Worm (Caenorhabditis elegans) whole organism, L4 larva: ENCODE results near the gene cec-5.

ENCODE experiments used
- D1046.2 ChIP-seq: fragments of 200-800 bp; sonication (Bioruptor generic); IDR thresholded peaks from 2 replicates; pipeline ENCODE4 v1.3.6; 2022; ENCODE audit warnings: missing genetic modification characterization, missing compliant biosample characterization
- F10B5.3 ChIP-seq: sonication (generic microtip); optimal IDR thresholded peaks from 2 replicates; lab custom pipeline; 2016; ENCODE audit warnings: mild to moderate bottlenecking, missing genetic modification characterization, missing compliant biosample characterization
- F37D6.2 ChIP-seq: sonication (generic microtip); optimal IDR thresholded peaks from 2 replicates; lab custom pipeline; 2016; ENCODE audit warnings: mild to moderate bottlenecking, missing genetic modification characterization, missing compliant biosample characterization
- T20F7.1 ChIP-seq: fragments of 200-800 bp; sonication (Bioruptor generic); optimal IDR thresholded peaks from 2 replicates; lab custom pipeline; 2018; ENCODE audit warnings: mild to moderate bottlenecking, missing genetic modification characterization, missing compliant biosample characterization
- T26A8.4 ChIP-seq: fragments of 200-800 bp; sonication (Bioruptor generic); IDR thresholded peaks from 2 replicates; pipeline ENCODE4 v1.3.6; 2022; ENCODE audit warnings: missing genetic modification characterization, missing compliant biosample characterization
- Y5F2A.4 ChIP-seq: fragments of 200-800 bp; sonication (Bioruptor generic); optimal IDR thresholded peaks from 2 replicates; lab custom pipeline; 2018; ENCODE audit warnings: mild to moderate bottlenecking, missing genetic modification characterization, missing compliant biosample characterization
- aly-2 ChIP-seq: sonication (generic microtip); optimal IDR thresholded peaks from 2 replicates; lab custom pipeline; 2018; ENCODE audit warnings: missing biosample characterization, missing genetic modification characterization
- ama-1 ChIP-seq: fragments of 150-350 bp; optimal IDR thresholded peaks from 2 replicates; lab custom pipeline; 2014; ENCODE audit warnings: inconsistent platforms, mixed read lengths
- attf-4 ChIP-seq: sonication (generic microtip); optimal IDR thresholded peaks from 3 replicates; lab custom pipeline; 2017; ENCODE audit warnings: missing biosample characterization, missing genetic modification characterization
- ceh-44 ChIP-seq: fragments of 200-800 bp; sonication (Bioruptor generic); IDR thresholded peaks from 2 replicates; pipeline ENCODE4 v1.3.6; 2022; ENCODE audit warnings: missing genetic modification reagents, missing genetic modification characterization, missing compliant biosample characterization
- ces-1 ChIP-seq: fragments of 150-350 bp; sonication (generic microtip); optimal IDR thresholded peaks from 4 replicates; lab custom pipeline; 2014; ENCODE audit warnings: missing biosample characterization, missing genetic modification reagents, missing genetic modification characterization
- cey-2 ChIP-seq: sonication (generic microtip); optimal IDR thresholded peaks from 3 replicates; lab custom pipeline; 2017; ENCODE audit warnings: missing genetic modification characterization, mild to moderate bottlenecking, missing compliant biosample characterization, antibody characterized with exemption, borderline replicate concordance; ENCODE audit not compliant: insufficient read depth
- ctbp-1 ChIP-seq: fragments of 200-800 bp; sonication (Bioruptor generic); IDR thresholded peaks from 2 replicates; pipeline ENCODE4 v1.3.6; 2022; ENCODE audit warnings: missing genetic modification reagents, missing genetic modification characterization, missing compliant biosample characterization
- daf-12 ChIP-seq: fragments of 150-350 bp; optimal IDR thresholded peaks from 2 replicates; lab custom pipeline; 2014; ENCODE audit warnings: missing biosample characterization, missing genetic modification reagents, missing genetic modification characterization
- daf-19 ChIP-seq: fragments of 200-800 bp; sonication (Bioruptor generic); conservative IDR thresholded peaks from 2 replicates; pipeline ENCODE4 v1.3.6; 2022; ENCODE audit warnings: missing genetic modification characterization, missing compliant biosample characterization
- duxl-1 ChIP-seq: sonication (generic microtip); optimal IDR thresholded peaks from 2 replicates; lab custom pipeline; 2016; ENCODE audit warnings: mild to moderate bottlenecking, missing genetic modification characterization, moderate library complexity, missing compliant biosample characterization; ENCODE audit not compliant: poor library complexity
- dve-1 ChIP-seq: sonication (generic microtip); optimal IDR thresholded peaks from 2 replicates; lab custom pipeline; 2017; ENCODE audit warnings: antibody characterized with exemption, mild to moderate bottlenecking, missing genetic modification characterization, missing compliant biosample characterization; ENCODE audit not compliant: insufficient read depth
- egl-27 ChIP-seq: sonication (generic microtip); optimal IDR thresholded peaks from 3 replicates; lab custom pipeline; 2017; ENCODE audit warnings: missing biosample characterization, missing genetic modification reagents, missing genetic modification characterization
- fos-1 ChIP-seq: fragments of 150-350 bp; optimal IDR thresholded peaks from 2 replicates; lab custom pipeline; 2014; ENCODE audit warnings: missing biosample characterization, missing genetic modification characterization
- hif-1 ChIP-seq, 2 experiments: sonication (generic microtip); optimal IDR thresholded peaks; 2 replicates each; lab custom pipeline; 2016 to 2017; ENCODE audit warnings: missing compliant biosample characterization in 2 of 2, missing genetic modification characterization in 2 of 2, missing genetic modification reagents in 2 of 2, missing genotype in 2 of 2, mild to moderate bottlenecking in 1 of 2
- hlh-30 ChIP-seq: sonication (generic microtip); optimal IDR thresholded peaks from 2 replicates; lab custom pipeline; 2017; ENCODE audit warnings: antibody characterized with exemption, mild to moderate bottlenecking, missing genetic modification characterization, missing compliant biosample characterization; ENCODE audit not compliant: insufficient read depth
- hmg-1.1 ChIP-seq: fragments of 200-800 bp; sonication (Bioruptor generic); IDR thresholded peaks from 2 replicates; pipeline ENCODE4 v1.3.6; 2022; ENCODE audit warnings: missing genetic modification reagents, missing genetic modification characterization, missing compliant biosample characterization
- jun-1 ChIP-seq: fragments of 150-350 bp; optimal IDR thresholded peaks from 2 replicates; lab custom pipeline; 2014; ENCODE audit warnings: missing biosample characterization, missing genetic modification reagents, missing genetic modification characterization
- lin-15B ChIP-seq: fragments of 150-350 bp; sonication (generic microtip); optimal IDR thresholded peaks from 3 replicates; lab custom pipeline; 2014; ENCODE audit warnings: missing biosample characterization, missing genetic modification characterization
- lin-38 ChIP-seq: fragments of 200-800 bp; sonication (Bioruptor generic); IDR thresholded peaks from 2 replicates; pipeline ENCODE4 v1.3.6; 2022; ENCODE audit warnings: missing genetic modification reagents, missing genetic modification characterization, missing compliant biosample characterization
- lin-39 ChIP-seq: fragments of 150-350 bp; optimal IDR thresholded peaks from 2 replicates; lab custom pipeline; 2014; ENCODE audit warnings: missing biosample characterization, missing genetic modification reagents, missing genetic modification characterization
- madf-5 ChIP-seq, 2 experiments: fragments of 200-800 bp; sonication (Bioruptor generic); IDR thresholded peaks; 2 replicates each; pipeline ENCODE4 v1.3.6; 2022; ENCODE audit warnings: missing compliant biosample characterization in 2 of 2, missing genetic modification characterization in 2 of 2
- mxl-3 ChIP-seq: fragments of 200-800 bp; sonication (Bioruptor generic); optimal IDR thresholded peaks from 2 replicates; lab custom pipeline; 2018; ENCODE audit warnings: mild to moderate bottlenecking, missing genetic modification characterization, missing compliant biosample characterization
- nhr-102 ChIP-seq: sonication (generic microtip); optimal IDR thresholded peaks from 2 replicates; lab custom pipeline; 2016; ENCODE audit warnings: mild to moderate bottlenecking, missing genetic modification characterization, moderate library complexity, missing compliant biosample characterization
- nhr-111 ChIP-seq: fragments of 200-800 bp; sonication (Bioruptor generic); optimal IDR thresholded peaks from 2 replicates; lab custom pipeline; 2018; ENCODE audit warnings: mild to moderate bottlenecking, missing genetic modification characterization, missing compliant biosample characterization
- nhr-25 ChIP-seq: sonication (generic microtip); optimal IDR thresholded peaks from 2 replicates; lab custom pipeline; 2017; ENCODE audit warnings: missing genetic modification characterization, mild to moderate bottlenecking, missing compliant biosample characterization, antibody characterized with exemption, moderate library complexity, borderline replicate concordance; ENCODE audit not compliant: insufficient read depth
- nhr-28 ChIP-seq: fragments of 150-350 bp; optimal IDR thresholded peaks from 2 replicates; lab custom pipeline; 2014; ENCODE audit warnings: missing biosample characterization, missing genetic modification characterization
- nhr-41 ChIP-seq: fragments of 200-800 bp; sonication (Bioruptor generic); IDR thresholded peaks from 2 replicates; pipeline ENCODE4 v1.3.6; 2022; ENCODE audit warnings: missing genetic modification reagents, missing genetic modification characterization, missing compliant biosample characterization
- nhr-77 ChIP-seq: fragments of 150-350 bp; optimal IDR thresholded peaks from 2 replicates; lab custom pipeline; 2014; ENCODE audit warnings: missing biosample characterization, missing genetic modification characterization
- rbr-2 ChIP-seq: sonication (generic microtip); optimal IDR thresholded peaks from 2 replicates; lab custom pipeline; 2016; ENCODE audit warnings: missing genotype, missing genetic modification characterization, missing compliant biosample characterization
- saeg-2 ChIP-seq: fragments of 200-800 bp; sonication (Bioruptor generic); IDR thresholded peaks from 2 replicates; pipeline ENCODE4 v1.3.6; 2022; ENCODE audit warnings: missing genetic modification reagents, missing genetic modification characterization, missing compliant biosample characterization
- sdz-12 ChIP-seq: fragments of 200-800 bp; sonication (Bioruptor generic); optimal IDR thresholded peaks from 2 replicates; lab custom pipeline; 2018; ENCODE audit warnings: mild to moderate bottlenecking, missing genetic modification characterization, missing compliant biosample characterization
- set-16 ChIP-seq: fragments of 200-800 bp; sonication (Bioruptor generic); IDR thresholded peaks from 2 replicates; pipeline ENCODE4 v1.3.6; 2022; ENCODE audit warnings: missing genetic modification reagents, missing genetic modification characterization, missing compliant biosample characterization
- spr-3 ChIP-seq: fragments of 200-800 bp; sonication (Bioruptor generic); optimal IDR thresholded peaks from 2 replicates; lab custom pipeline; 2018; ENCODE audit warnings: mild to moderate bottlenecking, missing genetic modification characterization, missing compliant biosample characterization
- tra-1 ChIP-seq: fragments of 200-800 bp; sonication (Bioruptor generic); IDR thresholded peaks from 2 replicates; pipeline ENCODE4 v1.3.6; 2022; ENCODE audit warnings: missing genetic modification reagents, missing genetic modification characterization, missing compliant biosample characterization
- unc-130 ChIP-seq: sonication (generic microtip); optimal IDR thresholded peaks from 2 replicates; lab custom pipeline; 2016; ENCODE audit warnings: missing genetic modification reagents, missing genetic modification characterization, missing compliant biosample characterization
- unc-39 ChIP-seq: sonication (generic microtip); optimal IDR thresholded peaks from 2 replicates; lab custom pipeline; 2017; ENCODE audit warnings: missing biosample characterization, missing genetic modification characterization
- unc-62 ChIP-seq, 3 experiments: fragments of 150-350 bp in 1 of 3; sonication (generic microtip); optimal IDR thresholded peaks in 2 of 3; peaks in 1 of 3; 1 replicate in 1 of 3; 2 replicates in 2 of 3; lab custom pipeline; 2014 to 2017; ENCODE audit warnings: missing biosample characterization in 3 of 3, missing genetic modification characterization in 3 of 3, missing genetic modification reagents in 3 of 3, missing genotype in 1 of 3
- zag-1 ChIP-seq: fragments of 150-350 bp; optimal IDR thresholded peaks from 2 replicates; lab custom pipeline; 2014; ENCODE audit warnings: missing biosample characterization, missing genetic modification characterization
- zfp-3 ChIP-seq: fragments of 200-800 bp; sonication (Bioruptor generic); conservative IDR thresholded peaks from 2 replicates; pipeline ENCODE4 v1.3.6; 2022; ENCODE audit warnings: missing genetic modification reagents, missing genetic modification characterization, missing compliant biosample characterization
- ztf-11 ChIP-seq: fragments of 150-350 bp; optimal IDR thresholded peaks from 2 replicates; lab custom pipeline; 2014; ENCODE audit warnings: missing biosample characterization, missing genetic modification characterization
- ztf-7 ChIP-seq: fragments of 150-350 bp; optimal IDR thresholded peaks from 2 replicates; lab custom pipeline; 2014; ENCODE audit warnings: missing biosample characterization, missing genetic modification characterization

Gene cec-5

DNA sequence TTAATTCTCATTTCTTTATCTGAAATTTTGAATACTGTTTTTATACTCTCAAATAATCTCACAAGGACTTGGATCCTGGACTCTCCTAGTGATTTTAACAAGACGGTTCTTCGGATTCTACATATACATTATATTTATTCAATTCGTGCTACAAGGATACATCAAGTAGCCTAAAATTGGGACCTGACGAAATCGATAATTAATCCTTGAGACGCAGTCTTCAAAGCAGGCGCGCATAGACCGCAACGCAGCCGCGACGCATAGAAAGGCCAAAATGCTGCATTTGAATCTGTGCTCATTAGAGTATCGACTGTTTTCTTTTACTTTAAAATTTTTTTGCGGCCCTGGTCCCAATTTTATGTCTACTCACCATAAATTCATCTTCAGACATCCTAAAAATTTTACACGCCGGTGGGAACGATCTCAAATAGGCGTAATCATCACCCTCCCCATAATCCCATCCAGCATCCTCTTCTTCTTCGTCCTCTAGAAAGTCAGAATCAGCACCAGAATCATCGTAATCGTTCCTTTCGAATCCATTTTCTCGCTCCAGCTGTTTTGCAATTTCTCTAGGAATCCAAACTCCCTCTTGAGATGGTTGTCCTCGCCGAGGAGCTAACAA, 4.7 kb downstream of the cec-5 start, which contains the start of gene cec-4 (continued):
- no peak for TF ChIP-seq nhr-102 (tag; lab: Kevin White, UChicago)

DNA sequence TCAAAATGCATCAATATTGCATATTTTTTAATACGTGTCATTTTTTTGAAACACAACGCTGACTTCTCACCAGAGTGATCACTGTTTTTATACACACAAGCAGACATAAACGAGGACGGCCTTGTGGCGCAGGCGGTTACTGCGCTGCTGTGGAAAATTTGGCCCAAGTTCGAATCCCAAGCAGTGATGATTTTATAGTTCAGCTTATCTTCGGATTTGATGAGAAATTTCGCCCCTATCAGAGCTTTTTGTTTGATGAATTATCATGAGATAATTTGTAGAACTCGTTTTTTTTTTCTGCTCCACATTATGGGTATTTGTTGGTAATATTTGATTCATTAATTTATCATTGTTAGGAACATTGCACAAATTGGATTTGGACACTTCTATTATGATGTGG, 6.0 kb downstream of the cec-5 start:
- peak; percentile 85 for TF ChIP-seq aly-2 (tag; lab: Kevin White, UChicago)
- TF ChIP-seq nhr-111: peak; percentile 96
- peak; percentile 93 for TF ChIP-seq ceh-44 (GFP tag; lab: Robert Waterston, UW)
- TF ChIP-seq F37D6.2 (tag; lab: Kevin White, UChicago): peak; percentile 70
- no peak for TF ChIP-seq ztf-11 (tag; lab: Kevin White, UChicago)
- peak; percentile 88 for TF ChIP-seq T26A8.4 (GFP tag; lab: Robert Waterston, UW)
- TF ChIP-seq lin-39 (tag; lab: Kevin White, UChicago): no peak
- TF ChIP-seq spr-3 (GFP tag; lab: Kevin White, UChicago): peak; percentile 83
- no peak; the same call in 1 of the 2 replicates for TF ChIP-seq daf-19 (GFP tag; lab: Robert Waterston, UW)
- TF ChIP-seq duxl-1 (tag; lab: Kevin White, UChicago): peak; percentile 94
- no peak for TF ChIP-seq unc-39 (tag; lab: Kevin White, UChicago)
- TF ChIP-seq ces-1 (GFP tag; lab: Kevin White, UChicago): peak; percentile 66
- TF ChIP-seq hif-1 (tag; optimal IDR thresholded peaks at IDR 0.05; lab: Kevin White, UChicago): peak; percentile 59 to 71
- peak; percentile 81 for TF ChIP-seq F10B5.3
- TF ChIP-seq daf-12 (tag; lab: Kevin White, UChicago): no peak
- TF ChIP-seq sdz-12 (GFP tag; lab: Kevin White, UChicago): peak; percentile 95
- TF ChIP-seq T20F7.1 (GFP tag; lab: Kevin White, UChicago): peak; percentile 82
- TF ChIP-seq ama-1 (lab: Kevin White, UChicago): peak; percentile 68
- peak; percentile 90 to 95 for TF ChIP-seq madf-5 (GFP tag; IDR thresholded peaks at IDR 0.05; lab: Robert Waterston, UW)
- peak; percentile 38 for TF ChIP-seq nhr-25 (tag; lab: Kevin White, UChicago)
- TF ChIP-seq nhr-41: peak; percentile 93
- TF ChIP-seq Y5F2A.4 (GFP tag; lab: Kevin White, UChicago): peak; percentile 93
- TF ChIP-seq zag-1 (tag; lab: Kevin White, UChicago): no peak
- TF ChIP-seq mxl-3 (GFP tag; lab: Kevin White, UChicago): peak; percentile 82
- peak; percentile 41 for TF ChIP-seq jun-1 (tag; lab: Kevin White, UChicago)
- TF ChIP-seq lin-15B (tag; lab: Kevin White, UChicago): no peak
- no peak for TF ChIP-seq cey-2 (tag; lab: Kevin White, UChicago)
- TF ChIP-seq attf-4 (tag; lab: Kevin White, UChicago): peak; percentile 68
- peak; percentile 94 for TF ChIP-seq hmg-1.1 (GFP tag; lab: Robert Waterston, UW)
- TF ChIP-seq tra-1 (GFP tag; lab: Robert Waterston, UW): peak; percentile 90
- peak; percentile 94 for TF ChIP-seq ctbp-1
- TF ChIP-seq saeg-2 (GFP tag; lab: Robert Waterston, UW): peak; percentile 79
- TF ChIP-seq ztf-7 (tag; lab: Kevin White, UChicago): peak; percentile 71
- TF ChIP-seq set-16 (GFP tag; lab: Robert Waterston, UW): 0 out of 2 replicates have a peak, but pooled peaks have one; percentile 21
- TF ChIP-seq unc-130 (GFP tag; lab: Kevin White, UChicago): peak; percentile 95
- TF ChIP-seq fos-1 (tag; lab: Kevin White, UChicago): no peak
- TF ChIP-seq egl-27 (tag; lab: Kevin White, UChicago): no peak
- peak; percentile 84; the same call in 1 of the 2 replicates for TF ChIP-seq D1046.2
- peak; percentile 4 for TF ChIP-seq nhr-77
- TF ChIP-seq dve-1 (tag; lab: Kevin White, UChicago): peak; percentile 89
- peak; percentile 25 for TF ChIP-seq nhr-28
- peak; percentile 87 for TF ChIP-seq rbr-2
- TF ChIP-seq unc-62 (GFP tag; optimal IDR thresholded peaks at IDR 0.05 in 1 of 2; lab: Kevin White, UChicago): peak in 1 of 2 experiments; percentile 79
- no peak for TF ChIP-seq unc-62 (tag; optimal IDR thresholded peaks at IDR 0.05; lab: Kevin White, UChicago)
- peak; percentile 71 for TF ChIP-seq hlh-30 (tag; lab: Kevin White, UChicago)
- TF ChIP-seq lin-38 (GFP tag; lab: Robert Waterston, UW): peak; percentile 90
- peak; percentile 84 for TF ChIP-seq zfp-3
